Worm (Caenorhabditis elegans): ENCODE measurements around the gene par-2.

DNA sequence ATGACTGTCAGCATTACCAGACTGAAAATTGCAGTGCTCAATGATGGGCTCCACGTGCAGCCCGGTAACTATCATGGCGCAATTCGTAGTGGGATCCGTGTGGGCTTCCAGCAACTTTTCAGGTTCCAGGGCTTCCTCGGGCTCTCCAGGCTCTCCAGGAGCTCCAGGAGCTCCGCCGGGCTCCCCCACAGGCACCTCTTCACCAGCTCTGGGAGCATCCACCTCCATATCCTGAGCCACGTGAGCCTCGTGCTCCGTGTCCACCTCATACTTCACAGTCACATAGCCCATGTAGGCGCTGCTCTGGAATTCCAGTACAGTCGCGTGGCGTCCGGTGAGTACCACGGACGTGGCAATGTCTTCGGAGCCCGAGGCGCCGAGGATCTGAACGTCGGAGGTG lies 29.3 kb upstream of the par-2 start:
- no peak for TF ChIP-seq ama-1 (optimal IDR thresholded peaks at IDR 0.05)
- no peak for TF ChIP-seq daf-19 (GFP tag; conservative IDR thresholded peaks at IDR 0.05)
